Worm (Caenorhabditis elegans) whole organism, mixed stage, embryonic: ENCODE data around the gene cul-3.

Experiments used
- ceh-39 ChIP-seq: fragments of 150-350 bp; optimal IDR thresholded peaks from 2 replicates; lab custom pipeline; 2014; ENCODE audit warnings: missing biosample characterization, missing genetic modification characterization
- nhr-237 ChIP-seq: fragments of 150-350 bp; optimal IDR thresholded peaks from 2 replicates; lab custom pipeline; 2014; ENCODE audit warnings: missing biosample characterization, missing genetic modification characterization
- zip-8 ChIP-seq: fragments of 150-350 bp; optimal IDR thresholded peaks from 2 replicates; lab custom pipeline; 2014; ENCODE audit warnings: missing biosample characterization, missing genetic modification characterization
- ztf-11 ChIP-seq: fragments of 150-350 bp; optimal IDR thresholded peaks from 2 replicates; lab custom pipeline; 2014; ENCODE audit warnings: missing biosample characterization, missing genetic modification characterization

- TF ChIP-seq ztf-11 (tag; lab: Kevin White, UChicago) (no peak), nhr-237 (peak; percentile 14), ceh-39 (tag; lab: Kevin White, UChicago) (no peak), zip-8 (tag; lab: Kevin White, UChicago) (no peak)
Measured at ce11 chrV:152156-152555, 25.1 kb upstream of the cul-3 start.
